Worm (Caenorhabditis elegans): ENCODE results near the gene nog-1.

Gene nog-1

DNA sequence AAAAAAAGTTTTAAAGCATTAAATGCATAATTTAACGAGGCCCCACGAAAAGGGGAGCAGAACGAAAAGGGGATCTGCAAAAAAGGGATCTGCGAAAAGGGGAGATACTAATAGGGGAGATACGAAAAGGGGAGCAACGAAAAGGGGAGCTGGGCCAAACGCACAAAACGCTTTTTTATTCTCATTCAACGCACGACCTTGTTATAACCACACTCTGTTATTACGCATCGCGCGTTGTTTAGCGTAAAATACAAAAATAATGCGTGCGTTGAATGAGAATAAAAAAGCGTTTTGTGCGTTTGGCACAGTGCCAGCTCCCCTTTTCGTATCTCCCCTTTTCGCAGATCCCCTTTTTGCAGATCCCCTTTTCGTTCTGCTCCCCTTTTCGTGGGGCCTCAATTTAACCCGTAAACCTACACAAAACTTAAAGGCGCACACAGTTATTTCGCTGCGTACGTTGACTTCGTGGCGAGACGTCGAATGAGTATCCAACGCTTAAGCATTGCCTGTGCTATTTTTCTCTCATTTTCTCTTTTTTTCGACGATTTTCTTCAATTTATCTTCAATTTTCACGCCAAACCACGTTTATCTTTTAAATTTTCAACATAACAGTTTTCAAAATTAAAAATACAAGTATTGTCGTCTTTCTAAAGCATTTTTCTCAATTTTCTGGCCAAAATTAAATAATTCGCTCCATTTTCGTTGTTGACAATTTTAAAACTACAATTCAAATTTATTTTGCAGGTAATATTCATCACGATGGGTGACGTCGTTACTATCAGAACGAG is 8.3 kb upstream of the nog-1 start, which contains the start of gene rps-24 (continued):
- TF ChIP-seq egl-18 (GFP tag; IDR thresholded peaks at IDR 0.05) = 0 out of 2 replicates have a peak, but pooled peaks have one; percentile 37
- peak; percentile 99 for TF ChIP-seq ztf-25 (GFP tag; IDR thresholded peaks at IDR 0.05)
- peak; percentile 90 for TF ChIP-seq Y53G8AR.9 (GFP tag; conservative IDR thresholded peaks at IDR 0.05)
- peak; percentile 75 for TF ChIP-seq zim-3 (tag; optimal IDR thresholded peaks at IDR 0.05)
- peak; percentile 78; the same call in 1 of the 2 replicates for TF ChIP-seq sea-2 (GFP tag; IDR thresholded peaks at IDR 0.05)
- peak; percentile 27 for TF ChIP-seq atf-7 (tag; optimal IDR thresholded peaks at IDR 0.05)
- TF ChIP-seq B0035.1 (tag; optimal IDR thresholded peaks at IDR 0.05) = peak; percentile 41
- peak; percentile 82 for TF ChIP-seq ZK185.1 (tag; optimal IDR thresholded peaks at IDR 0.05; ENCODE audit: poor library complexity, severe bottlenecking)
- TF ChIP-seq madf-10 (tag; optimal IDR thresholded peaks at IDR 0.05) = peak; percentile 91
- peak; percentile 42 for TF ChIP-seq hrde-1 (tag; optimal IDR thresholded peaks at IDR 0.05; ENCODE audit: borderline replicate concordance)
- TF ChIP-seq hmg-1.2 (GFP tag; IDR thresholded peaks at IDR 0.05) = peak; percentile 92
- TF ChIP-seq ztf-18 (tag; optimal IDR thresholded peaks at IDR 0.05) = peak; percentile 78
- peak; percentile 78 for TF ChIP-seq lsl-1 (GFP tag; optimal IDR thresholded peaks at IDR 0.05)
- TF ChIP-seq attf-5 (GFP tag; optimal IDR thresholded peaks at IDR 0.05) = peak; percentile 96
- peak; percentile 99 for TF ChIP-seq F33H1.4 (GFP tag; IDR thresholded peaks at IDR 0.05)

DNA sequence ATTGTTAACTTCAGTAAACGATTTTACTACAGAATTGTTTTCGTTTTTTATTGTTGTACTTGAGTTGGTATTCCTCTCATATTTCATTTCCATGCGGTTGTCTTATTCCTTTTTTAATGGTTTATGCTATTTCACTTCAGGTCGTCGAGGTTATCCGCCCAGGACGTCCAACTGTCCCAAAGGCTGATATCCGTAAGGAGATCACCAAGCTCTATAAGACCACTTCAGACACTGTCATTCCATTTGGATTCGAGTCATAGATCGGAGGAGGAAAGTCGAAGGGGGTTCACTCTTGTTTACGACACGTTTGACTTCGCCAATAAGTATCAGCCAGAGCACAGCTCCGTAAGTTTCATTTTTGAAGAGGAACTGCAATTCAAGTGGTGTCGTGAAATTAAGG is 7.1 kb upstream of the nog-1 start, which contains the start of gene T07A9.14:
Gene T07A9.14 (plus strand): TSS at position 124 of the 400 bp plus-strand sequence.
- no peak for TF ChIP-seq dpff-1 (tag; optimal IDR thresholded peaks at IDR 0.05)
- TF ChIP-seq hsf-1 (GFP tag; IDR thresholded peaks at IDR 0.05) = peak; percentile 67; the same call in 1 of the 2 replicates
- TF ChIP-seq somi-1 (GFP tag; optimal IDR thresholded peaks at IDR 0.05) = no peak
- TF ChIP-seq mel-28 (tag; optimal IDR thresholded peaks at IDR 0.05; ENCODE audit: borderline replicate concordance) = no peak
- no peak for TF ChIP-seq F37B4.10 (GFP tag; IDR thresholded peaks at IDR 0.05)
- no peak for TF ChIP-seq egl-18 (GFP tag; IDR thresholded peaks at IDR 0.05)
- no peak for TF ChIP-seq nhr-179 (tag; optimal IDR thresholded peaks at IDR 0.05)
- TF ChIP-seq let-607 (tag; optimal IDR thresholded peaks at IDR 0.05) = no peak
- TF ChIP-seq madf-6 (GFP tag; IDR thresholded peaks at IDR 0.05) = peak; percentile 73
- no peak for TF ChIP-seq F55B11.4 (tag; optimal IDR thresholded peaks at IDR 0.05; ENCODE audit: borderline replicate concordance, insufficient read depth)
- no peak for TF ChIP-seq K11D2.4 (GFP tag; IDR thresholded peaks at IDR 0.05)
- no peak for TF ChIP-seq lsy-27 (tag; optimal IDR thresholded peaks at IDR 0.05; ENCODE audit: borderline replicate concordance, insufficient read depth)
- 0 out of 2 replicates have a peak, but pooled peaks have one; percentile 54 for TF ChIP-seq ceh-40 (GFP tag; IDR thresholded peaks at IDR 0.05)
- 0 out of 2 replicates have a peak, but pooled peaks have one; percentile 8 for TF ChIP-seq nfya-2 (GFP tag; IDR thresholded peaks at IDR 0.05)
- TF ChIP-seq attf-6 (GFP tag; IDR thresholded peaks at IDR 0.05) = peak; percentile 59
- TF ChIP-seq let-526 (GFP tag; IDR thresholded peaks at IDR 0.05) = no peak
- TF ChIP-seq tbp1 (GFP tag; optimal IDR thresholded peaks at IDR 0.05) = no peak
- TF ChIP-seq pha-4 (tag; optimal IDR thresholded peaks at IDR 0.05) = no peak
- no peak for TF ChIP-seq lir-1 (GFP tag; conservative IDR thresholded peaks at IDR 0.05)
- no peak for TF ChIP-seq F57A8.1 (GFP tag; optimal IDR thresholded peaks at IDR 0.05)
- no peak for TF ChIP-seq madf-8 (GFP tag; conservative IDR thresholded peaks at IDR 0.05)
- TF ChIP-seq lin-26 (GFP tag; IDR thresholded peaks at IDR 0.05) = 0 out of 2 replicates have a peak, but pooled peaks have one; percentile 32
- no peak for TF ChIP-seq cebp-1 (GFP tag; IDR thresholded peaks at IDR 0.05)
- peak; percentile 5 for TF ChIP-seq cebp-1 (tag; optimal IDR thresholded peaks at IDR 0.05)
- no peak for TF ChIP-seq ztf-25 (GFP tag; IDR thresholded peaks at IDR 0.05)
- no peak for TF ChIP-seq dpl-1 (GFP tag; optimal IDR thresholded peaks at IDR 0.05)
- TF ChIP-seq atf-7 (tag; optimal IDR thresholded peaks at IDR 0.05) = peak; percentile 50
- TF ChIP-seq nfyb-1 (GFP tag; IDR thresholded peaks at IDR 0.05) = peak; percentile 60; the same call in 1 of the 2 replicates
- TF ChIP-seq nhr-90 (tag; optimal IDR thresholded peaks at IDR 0.05) = no peak
- TF ChIP-seq Y67H2A.10 (GFP tag; conservative IDR thresholded peaks at IDR 0.05) = no peak
- TF ChIP-seq hmg-1.2 (GFP tag; IDR thresholded peaks at IDR 0.05) = peak; percentile 37; the same call in 1 of the 2 replicates
- TF ChIP-seq C17E4.6 (GFP tag; IDR thresholded peaks at IDR 0.05) = no peak
- TF ChIP-seq T26A5.8 (tag; optimal IDR thresholded peaks at IDR 0.05) = no peak
- TF ChIP-seq ekl-4 (GFP tag; IDR thresholded peaks at IDR 0.05) = peak; percentile 68

All from whole organism, young adult.